Worm (Caenorhabditis elegans) whole organism, L1 larva: ENCODE measurements around the gene W03F9.11.

Source experiments
- C04F5.9 ChIP-seq: sonication (generic microtip); optimal IDR thresholded peaks from 2 replicates; lab custom pipeline; 2016; ENCODE audit warnings: missing genetic modification characterization, missing compliant biosample characterization
- F16B12.6 ChIP-seq: fragments of 150-350 bp; optimal IDR thresholded peaks from 2 replicates; lab custom pipeline; 2014; ENCODE audit warnings: missing biosample characterization, missing genetic modification characterization
- Y116A8C.19 ChIP-seq: sonication (generic microtip); optimal IDR thresholded peaks from 2 replicates; lab custom pipeline; 2016; ENCODE audit warnings: missing compliant biosample characterization, missing genetic modification characterization, borderline replicate concordance
- blmp-1 ChIP-seq: fragments of 150-350 bp; optimal IDR thresholded peaks from 2 replicates; lab custom pipeline; 2014; ENCODE audit warnings: missing biosample characterization, missing genetic modification characterization
- ceh-63 ChIP-seq: fragments of 200-800 bp; sonication (Bioruptor generic); optimal IDR thresholded peaks from 2 replicates; lab custom pipeline; 2018; ENCODE audit warnings: mild to moderate bottlenecking, missing genetic modification characterization, missing compliant biosample characterization
- ceh-8 ChIP-seq: fragments of 200-800 bp; sonication (Bioruptor generic); optimal IDR thresholded peaks from 2 replicates; lab custom pipeline; 2018; ENCODE audit warnings: mild to moderate bottlenecking, missing genetic modification characterization, moderate library complexity, missing compliant biosample characterization
- ceh-82 ChIP-seq, 3 experiments: fragments of 150-350 bp in 1 of 3; sonication (generic microtip) in 2 of 3; optimal IDR thresholded peaks; 2 replicates each; lab custom pipeline; 2014 to 2017; ENCODE audit warnings: missing biosample characterization in 3 of 3, missing genetic modification characterization in 3 of 3
- ceh-90 ChIP-seq: sonication (generic microtip); optimal IDR thresholded peaks from 2 replicates; lab custom pipeline; 2016; ENCODE audit warnings: missing genetic modification characterization, missing compliant biosample characterization
- dpl-1 ChIP-seq, 3 experiments: fragments of 150-350 bp in 2 of 3; sonication (generic microtip) in 1 of 3; optimal IDR thresholded peaks; 2 replicates each; lab custom pipeline; 2014 to 2017; ENCODE audit warnings: missing biosample characterization in 3 of 3, missing genetic modification characterization in 3 of 3, missing genetic modification reagents in 3 of 3
- dsc-1 ChIP-seq: sonication (generic microtip); optimal IDR thresholded peaks from 2 replicates; lab custom pipeline; 2016; ENCODE audit warnings: mild to moderate bottlenecking, missing genetic modification characterization, missing compliant biosample characterization
- efl-1 ChIP-seq, 4 experiments: fragments of 150-350 bp; optimal IDR thresholded peaks in 3 of 4; peaks in 1 of 4; 1 replicate in 1 of 4; 2 replicates in 3 of 4; lab custom pipeline; 2014; ENCODE audit warnings: missing biosample characterization in 2 of 4, missing genetic modification characterization in 2 of 4, missing genetic modification reagents in 2 of 4
- egl-27 ChIP-seq, 2 experiments: fragments of 150-350 bp in 1 of 2; sonication (generic microtip); optimal IDR thresholded peaks; 3 replicates each; lab custom pipeline; 2017 to 2018; ENCODE audit warnings: missing biosample characterization in 2 of 2, missing genetic modification characterization in 2 of 2, missing genetic modification reagents in 2 of 2
- elt-3 ChIP-seq, 6 experiments: fragments of 150-350 bp in 1 of 6; sonication (generic microtip); optimal IDR thresholded peaks; 2 replicates each; lab custom pipeline; 2017 to 2018; ENCODE audit warnings: missing biosample characterization in 6 of 6, missing genetic modification characterization in 6 of 6, inconsistent platforms in 1 of 6
- ets-5 ChIP-seq: fragments of 200-800 bp; sonication (Bioruptor generic); IDR thresholded peaks from 2 replicates; pipeline ENCODE4 v1.3.6; 2022; ENCODE audit warnings: missing genetic modification characterization, missing compliant biosample characterization
- fkh-10 ChIP-seq: sonication (generic microtip); optimal IDR thresholded peaks from 2 replicates; lab custom pipeline; 2017; ENCODE audit warnings: missing biosample characterization, missing genetic modification reagents, missing genetic modification characterization
- hlh-17 ChIP-seq: fragments of 200-800 bp; sonication (Bioruptor generic); optimal IDR thresholded peaks from 2 replicates; lab custom pipeline; 2018; ENCODE audit warnings: missing genetic modification characterization, mild to moderate bottlenecking, missing compliant biosample characterization, moderate library complexity, borderline replicate concordance
- irx-1 ChIP-seq: sonication (generic microtip); optimal IDR thresholded peaks from 2 replicates; lab custom pipeline; 2016; ENCODE audit warnings: missing genetic modification characterization, missing compliant biosample characterization
- isw-1 ChIP-seq: fragments of 200-800 bp; sonication (Bioruptor generic); IDR thresholded peaks from 2 replicates; pipeline ENCODE4 v1.3.6; 2022; ENCODE audit warnings: missing genetic modification characterization, missing compliant biosample characterization
- lin-13 ChIP-seq: fragments of 150-350 bp; optimal IDR thresholded peaks from 2 replicates; lab custom pipeline; 2014; ENCODE audit warnings: missing biosample characterization, missing genetic modification reagents, missing genetic modification characterization
- lin-15B ChIP-seq: fragments of 150-350 bp; sonication (generic microtip); optimal IDR thresholded peaks from 3 replicates; lab custom pipeline; 2014; ENCODE audit warnings: missing biosample characterization, missing genetic modification characterization
- lin-35 ChIP-seq, 2 experiments: fragments of 150-350 bp; optimal IDR thresholded peaks; 2 replicates each; lab custom pipeline; 2014; ENCODE audit warnings: missing biosample characterization in 2 of 2, missing genetic modification characterization in 2 of 2, missing genetic modification reagents in 2 of 2
- lir-3 ChIP-seq: sonication (generic microtip); optimal IDR thresholded peaks from 2 replicates; lab custom pipeline; 2016; ENCODE audit warnings: mild to moderate bottlenecking, missing genetic modification characterization, moderate library complexity, missing compliant biosample characterization; ENCODE audit not compliant: poor library complexity
- lsy-2 ChIP-seq, 2 experiments: fragments of 150-350 bp; optimal IDR thresholded peaks; 2 replicates each; lab custom pipeline; 2014; ENCODE audit warnings: missing biosample characterization in 2 of 2, missing genetic modification characterization in 2 of 2
- mab-9 ChIP-seq: fragments of 200-800 bp; sonication (Bioruptor generic); IDR thresholded peaks from 2 replicates; pipeline ENCODE4 v1.3.6; 2022; ENCODE audit warnings: missing genetic modification reagents, missing genetic modification characterization, missing compliant biosample characterization
- mdl-1 ChIP-seq, 2 experiments: fragments of 150-350 bp; optimal IDR thresholded peaks; 2 replicates each; lab custom pipeline; 2014 to 2017; ENCODE audit warnings: missing biosample characterization in 2 of 2, missing genetic modification characterization in 2 of 2, inconsistent platforms in 1 of 2
- mep-1 ChIP-seq: fragments of 150-350 bp; optimal IDR thresholded peaks from 2 replicates; lab custom pipeline; 2014; ENCODE audit warnings: missing biosample characterization, missing genetic modification characterization
- nhr-11 ChIP-seq: fragments of 150-350 bp; optimal IDR thresholded peaks from 2 replicates; lab custom pipeline; 2014; ENCODE audit warnings: missing biosample characterization, missing genetic modification characterization
- nhr-20 ChIP-seq: sonication (generic microtip); optimal IDR thresholded peaks from 2 replicates; lab custom pipeline; 2016; ENCODE audit warnings: mild to moderate bottlenecking, missing genetic modification characterization, missing compliant biosample characterization
- nhr-47 ChIP-seq: sonication (generic microtip); optimal IDR thresholded peaks from 2 replicates; lab custom pipeline; 2016; ENCODE audit warnings: mild to moderate bottlenecking, missing genetic modification characterization, moderate library complexity, missing compliant biosample characterization
- nhr-71 ChIP-seq: sonication (generic microtip); optimal IDR thresholded peaks from 2 replicates; lab custom pipeline; 2016; ENCODE audit warnings: mild to moderate bottlenecking, missing genetic modification characterization, moderate library complexity, missing compliant biosample characterization
- nhr-90 ChIP-seq: sonication (generic microtip); optimal IDR thresholded peaks from 2 replicates; lab custom pipeline; 2016; ENCODE audit warnings: mild to moderate bottlenecking, missing genetic modification characterization, missing compliant biosample characterization; ENCODE audit not compliant: poor library complexity
- pag-3 ChIP-seq: sonication (generic microtip); optimal IDR thresholded peaks from 2 replicates; lab custom pipeline; 2017; ENCODE audit warnings: missing genetic modification characterization, mild to moderate bottlenecking, missing compliant biosample characterization, antibody characterized with exemption, borderline replicate concordance; ENCODE audit not compliant: insufficient read depth
- pqm-1 ChIP-seq: sonication (generic microtip); optimal IDR thresholded peaks from 3 replicates; lab custom pipeline; 2017; ENCODE audit warnings: missing biosample characterization, missing genetic modification characterization
- skn-1 ChIP-seq: fragments of 150-350 bp; optimal IDR thresholded peaks from 2 replicates; lab custom pipeline; 2014; ENCODE audit warnings: missing biosample characterization, missing genetic modification characterization
- snpc-4 ChIP-seq: fragments of 150-350 bp; optimal IDR thresholded peaks from 2 replicates; lab custom pipeline; 2014; ENCODE audit warnings: missing biosample characterization, missing genetic modification characterization
- snu-23 ChIP-seq: sonication (generic microtip); optimal IDR thresholded peaks from 2 replicates; lab custom pipeline; 2016; ENCODE audit warnings: missing genetic modification characterization, missing compliant biosample characterization
- swsn-7 ChIP-seq: sonication (generic microtip); optimal IDR thresholded peaks from 2 replicates; lab custom pipeline; 2016; ENCODE audit warnings: missing genetic modification characterization, missing compliant biosample characterization
- tbx-2 ChIP-seq: sonication (generic microtip); optimal IDR thresholded peaks from 2 replicates; lab custom pipeline; 2016; ENCODE audit warnings: missing genetic modification characterization, missing compliant biosample characterization
- unc-130 ChIP-seq: fragments of 150-350 bp; optimal IDR thresholded peaks from 2 replicates; lab custom pipeline; 2017; ENCODE audit warnings: missing biosample characterization, missing genetic modification characterization, inconsistent platforms
- vab-15 ChIP-seq: sonication (generic microtip); optimal IDR thresholded peaks from 2 replicates; lab custom pipeline; 2017; ENCODE audit warnings: missing genotype, mild to moderate bottlenecking, missing genetic modification characterization, missing compliant biosample characterization
- xbp-1 ChIP-seq: sonication (generic microtip); optimal IDR thresholded peaks from 2 replicates; lab custom pipeline; 2016; ENCODE audit warnings: missing genetic modification characterization, missing compliant biosample characterization
- ztf-11 ChIP-seq, 2 experiments: sonication (generic microtip); optimal IDR thresholded peaks; 2 replicates each; lab custom pipeline; 2016 to 2017; ENCODE audit warnings: missing genetic modification characterization in 2 of 2, missing biosample characterization in 1 of 2, missing compliant biosample characterization in 1 of 2
- ztf-4 ChIP-seq: fragments of 150-350 bp; optimal IDR thresholded peaks from 2 replicates; lab custom pipeline; 2014; ENCODE audit warnings: missing biosample characterization, missing genetic modification characterization

The W03F9.11 gene

ce11 chrV:141257-141656 lies at the start of gene W03F9.11:
TSS of gene W03F9.11 (minus strand) at chrV:141357.
- TF ChIP-seq hlh-17 = no peak
- no peak for TF ChIP-seq unc-130 (tag; lab: Kevin White, UChicago)
- TF ChIP-seq vab-15 (tag; lab: Kevin White, UChicago) = no peak
- no peak for TF ChIP-seq blmp-1 (tag; lab: Kevin White, UChicago)
- TF ChIP-seq C04F5.9 (tag; lab: Kevin White, UChicago) = no peak
- no peak for TF ChIP-seq pqm-1
- TF ChIP-seq ztf-4 (tag; lab: Kevin White, UChicago) = no peak
- TF ChIP-seq nhr-90 (tag; lab: Kevin White, UChicago) = no peak
- TF ChIP-seq efl-1 (optimal IDR thresholded peaks at IDR 0.05; lab: Kevin White, UChicago) = no peak
- no peak for TF ChIP-seq efl-1 (GFP tag; optimal IDR thresholded peaks at IDR 0.05 in 1 of 2; lab: Kevin White, UChicago)
- no peak for TF ChIP-seq lin-35 (GFP tag; optimal IDR thresholded peaks at IDR 0.05; lab: Kevin White, UChicago)
- TF ChIP-seq lir-3 (tag; lab: Kevin White, UChicago) = no peak
- no peak for TF ChIP-seq Y116A8C.19 (tag; lab: Kevin White, UChicago)
- TF ChIP-seq ceh-63 (GFP tag; lab: Kevin White, UChicago) = no peak

ce11 chrV:189436-189835 lies 48.3 kb upstream of the W03F9.11 start:
- no peak for TF ChIP-seq efl-1 (optimal IDR thresholded peaks at IDR 0.05; lab: Kevin White, UChicago)
- peak in 1 of 2 experiments; percentile 52 for TF ChIP-seq efl-1 (GFP tag; optimal IDR thresholded peaks at IDR 0.05 in 1 of 2; lab: Kevin White, UChicago)
- TF ChIP-seq irx-1 (tag; lab: Kevin White, UChicago) = no peak
- no peak for TF ChIP-seq lin-13
- TF ChIP-seq ceh-90 (tag; lab: Kevin White, UChicago) = no peak
- no peak for TF ChIP-seq fkh-10 (GFP tag; lab: Kevin White, UChicago)
- no peak for TF ChIP-seq egl-27 (tag; optimal IDR thresholded peaks at IDR 0.05; lab: Kevin White, UChicago)

- TF ChIP-seq skn-1 (tag; lab: Kevin White, UChicago) (peak; percentile 58), dsc-1 (no peak), lin-15B (peak; percentile 21), mab-9 (no peak), mep-1 (peak; percentile 27), irx-1 (tag; lab: Kevin White, UChicago) (peak; percentile 7), ets-5 (GFP tag; lab: Robert Waterston, UW) (no peak), nhr-11 (tag; lab: Kevin White, UChicago) (no peak), snu-23 (GFP tag; lab: Kevin White, UChicago) (peak; percentile 61), isw-1 (GFP tag; lab: Robert Waterston, UW) (peak; percentile 9), ztf-11 (tag; optimal IDR thresholded peaks at IDR 0.05; lab: Kevin White, UChicago) (no peak), snpc-4 (tag; lab: Kevin White, UChicago) (peak; percentile 18), dpl-1 (GFP tag; optimal IDR thresholded peaks at IDR 0.05; lab: Kevin White, UChicago) (peak; percentile 56 to 77 (median 70)), elt-3 (tag; optimal IDR thresholded peaks at IDR 0.05; lab: Kevin White, UChicago) (peak in 1 of 6 experiments; percentile 32), lin-35 (GFP tag; optimal IDR thresholded peaks at IDR 0.05; lab: Kevin White, UChicago) (peak; percentile 74 to 87), ceh-82 (tag; optimal IDR thresholded peaks at IDR 0.05; lab: Kevin White, UChicago) (peak in 2 of 3 experiments; percentile 0 to 44), nhr-90 (tag; lab: Kevin White, UChicago) (peak; percentile 26), ceh-8 (GFP tag; lab: Kevin White, UChicago) (no peak), efl-1 (optimal IDR thresholded peaks at IDR 0.05; lab: Kevin White, UChicago) (peak; percentile 76 to 81), efl-1 (GFP tag; optimal IDR thresholded peaks at IDR 0.05 in 1 of 2; lab: Kevin White, UChicago) (peak; percentile 74 to 96), xbp-1 (peak; percentile 8), nhr-20 (tag; lab: Kevin White, UChicago) (peak; percentile 35), tbx-2 (peak; percentile 34), pag-3 (tag; lab: Kevin White, UChicago) (no peak), nhr-47 (tag; lab: Kevin White, UChicago) (peak; percentile 49), mdl-1 (tag; optimal IDR thresholded peaks at IDR 0.05; lab: Kevin White, UChicago) (peak in 1 of 2 experiments; percentile 41), F16B12.6 (tag; lab: Kevin White, UChicago) (peak; percentile 44), lsy-2 (tag; optimal IDR thresholded peaks at IDR 0.05; lab: Kevin White, UChicago) (peak; percentile 15 to 56), nhr-71 (tag; lab: Kevin White, UChicago) (peak; percentile 64), swsn-7 (tag; lab: Kevin White, UChicago) (peak; percentile 48)
Measured at ce11 chrV:185694-186217, 44.6 kb upstream of the W03F9.11 start, which contains the start of gene arid-1. TSS of gene arid-1 (plus strand) at chrV:186167.
